Fruit fly (Drosophila melanogaster): ENCODE measurements around the gene CG18599.

The CG18599 gene

dm6 chr3R:18298900-18299321, 31.3 kb downstream of the CG18599 start, which contains the start of gene Dlc90F:
TSS of gene Dlc90F (plus strand) at chr3R:18299229.
- TF ChIP-seq Dif (GFP tag; optimal IDR thresholded peaks at IDR 0.05; ENCODE audit: partially characterized antibody) (no peak), N (GFP tag; optimal IDR thresholded peaks at IDR 0.05) (no peak), br (GFP tag; optimal IDR thresholded peaks at IDR 0.05) (peak; percentile 44), jim (GFP tag; optimal IDR thresholded peaks at IDR 0.05) (no peak), Mio (GFP tag; optimal IDR thresholded peaks at IDR 0.05) (no peak), CG32264 (GFP tag; optimal IDR thresholded peaks at IDR 0.05) (no peak), sage (GFP tag; optimal IDR thresholded peaks at IDR 0.05) (peak; percentile 4), tai (GFP tag; optimal IDR thresholded peaks at IDR 0.05) (no peak), usp (GFP tag; optimal IDR thresholded peaks at IDR 0.05) (no peak), Myc (optimal IDR thresholded peaks at IDR 0.05) (peak; percentile 27), dmrt93B (GFP tag; optimal IDR thresholded peaks at IDR 0.05) (peak; percentile 53), woc (GFP tag; optimal IDR thresholded peaks at IDR 0.05) (peak; percentile 73), Vsx2 (GFP tag; optimal IDR thresholded peaks at IDR 0.05; ENCODE audit: partially characterized antibody) (no peak), HLH106 (tag; optimal IDR thresholded peaks at IDR 0.05) (peak; percentile 78), ey (GFP tag; optimal IDR thresholded peaks at IDR 0.05) (peak; percentile 64), brk (GFP tag; optimal IDR thresholded peaks at IDR 0.05) (no peak), GATAd (GFP tag; optimal IDR thresholded peaks at IDR 0.05) (no peak), Rel (GFP tag; optimal IDR thresholded peaks at IDR 0.05) (no peak), Rel (tag; optimal IDR thresholded peaks at IDR 0.05) (peak; percentile 33), h (GFP tag; optimal IDR thresholded peaks at IDR 0.05) (no peak), CG9705 (GFP tag; optimal IDR thresholded peaks at IDR 0.05) (no peak), Sp1 (GFP tag; optimal IDR thresholded peaks at IDR 0.05) (peak; percentile 63), sv (GFP tag; optimal IDR thresholded peaks at IDR 0.05) (no peak), Dfd (GFP tag; optimal IDR thresholded peaks at IDR 0.05) (no peak), Abd-B (GFP tag; optimal IDR thresholded peaks at IDR 0.05) (no peak), Jra (GFP tag; optimal IDR thresholded peaks at IDR 0.05) (peak; percentile 45), pan (optimal IDR thresholded peaks at IDR 0.05) (no peak), fru (GFP tag; optimal IDR thresholded peaks at IDR 0.05) (peak; percentile 67), rgr (GFP tag; optimal IDR thresholded peaks at IDR 0.05) (peak; percentile 62), foxo (GFP tag; optimal IDR thresholded peaks at IDR 0.05) (no peak), dl (GFP tag; optimal IDR thresholded peaks at IDR 0.05; ENCODE audit: insufficient read depth in 1 of 2, partially characterized antibody in 2 of 2) (no peak), Hr83 (GFP tag; optimal IDR thresholded peaks at IDR 0.05; ENCODE audit: poor library complexity, severe bottlenecking) (no peak), CrebA (GFP tag; optimal IDR thresholded peaks at IDR 0.05; ENCODE audit: borderline replicate concordance) (no peak), dsf (GFP tag; optimal IDR thresholded peaks at IDR 0.05; ENCODE audit: borderline replicate concordance) (peak; percentile 58), Hnf4 (GFP tag; optimal IDR thresholded peaks at IDR 0.05) (peak; percentile 64), lola (GFP tag; optimal IDR thresholded peaks at IDR 0.05) (no peak), Hr78 (GFP tag; optimal IDR thresholded peaks at IDR 0.05) (no peak), OdsH (GFP tag; optimal IDR thresholded peaks at IDR 0.05) (peak; percentile 8), psq (GFP tag; optimal IDR thresholded peaks at IDR 0.05) (peak; percentile 54)

DNA sequence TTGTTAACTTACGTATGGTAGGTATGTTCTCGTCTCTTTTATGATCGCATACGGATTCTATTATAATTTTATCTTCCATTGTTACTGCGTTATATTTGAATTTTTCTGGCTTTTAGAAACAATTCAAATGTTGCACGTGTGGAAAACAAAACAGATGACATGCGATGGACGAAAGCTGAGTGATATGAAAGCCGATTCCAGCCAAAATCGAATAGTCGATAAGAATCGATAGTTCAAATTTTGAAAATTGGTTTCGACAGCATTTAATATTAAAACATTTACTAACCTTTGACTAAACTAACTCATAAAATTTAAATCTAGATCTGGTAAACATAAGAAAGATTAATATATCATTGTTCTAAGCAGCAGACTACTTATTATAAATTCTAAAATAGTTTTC, 34.0 kb downstream of the CG18599 start, which contains the start of gene Polr1E:
Gene Polr1E, minus strand, starts transcription at position 160 of the 400 bp plus-strand sequence.
- TF ChIP-seq ey (GFP tag; optimal IDR thresholded peaks at IDR 0.05): no peak
- no peak for TF ChIP-seq pan (optimal IDR thresholded peaks at IDR 0.05)
- TF ChIP-seq HLH106 (tag; optimal IDR thresholded peaks at IDR 0.05): no peak
- no peak for TF ChIP-seq Hr78 (GFP tag; optimal IDR thresholded peaks at IDR 0.05)
- peak in 1 of 2 experiments; percentile 9 for TF ChIP-seq dl (GFP tag; optimal IDR thresholded peaks at IDR 0.05; ENCODE audit: insufficient read depth in 1 of 2, partially characterized antibody in 2 of 2)
- TF ChIP-seq Myc (optimal IDR thresholded peaks at IDR 0.05): peak; percentile 18
- TF ChIP-seq psq (GFP tag; optimal IDR thresholded peaks at IDR 0.05): no peak
- no peak for TF ChIP-seq dmrt93B (GFP tag; optimal IDR thresholded peaks at IDR 0.05)
- TF ChIP-seq fru (GFP tag; optimal IDR thresholded peaks at IDR 0.05): no peak
- TF ChIP-seq Dfd (GFP tag; optimal IDR thresholded peaks at IDR 0.05): no peak
- no peak for TF ChIP-seq Jra (GFP tag; optimal IDR thresholded peaks at IDR 0.05)
- TF ChIP-seq sv (GFP tag; optimal IDR thresholded peaks at IDR 0.05): no peak
- TF ChIP-seq N (GFP tag; optimal IDR thresholded peaks at IDR 0.05): no peak
- TF ChIP-seq woc (GFP tag; optimal IDR thresholded peaks at IDR 0.05): no peak
- no peak for TF ChIP-seq usp (GFP tag; optimal IDR thresholded peaks at IDR 0.05)
- TF ChIP-seq Vsx2 (GFP tag; optimal IDR thresholded peaks at IDR 0.05; ENCODE audit: partially characterized antibody): peak; percentile 33
- no peak for TF ChIP-seq sage (GFP tag; optimal IDR thresholded peaks at IDR 0.05)
- peak; percentile 79 for TF ChIP-seq Dif (GFP tag; optimal IDR thresholded peaks at IDR 0.05; ENCODE audit: partially characterized antibody)
- TF ChIP-seq tai (GFP tag; optimal IDR thresholded peaks at IDR 0.05): no peak
- no peak for TF ChIP-seq Hr83 (GFP tag; optimal IDR thresholded peaks at IDR 0.05; ENCODE audit: poor library complexity, severe bottlenecking)
- no peak for TF ChIP-seq GATAd (GFP tag; optimal IDR thresholded peaks at IDR 0.05)
- TF ChIP-seq lola (GFP tag; optimal IDR thresholded peaks at IDR 0.05): no peak

Measured in whole organism, wandering third instar larva.